Worm (Caenorhabditis elegans) whole organism, early embryonic: Measurements from ENCODE around the gene C05D11.8.

Experiments
- B0310.2 ChIP-seq: sonication (generic microtip); optimal IDR thresholded peaks from 2 replicates; lab custom pipeline; 2016; ENCODE audit warnings: mild to moderate bottlenecking, missing genetic modification characterization, missing compliant biosample characterization
- F13C5.2 ChIP-seq: sonication (generic microtip); optimal IDR thresholded peaks from 2 replicates; lab custom pipeline; 2017; ENCODE audit warnings: mild to moderate bottlenecking, missing genetic modification characterization, inconsistent platforms, missing compliant biosample characterization
- aly-1 ChIP-seq: sonication (generic microtip); optimal IDR thresholded peaks from 2 replicates; lab custom pipeline; 2016; ENCODE audit warnings: missing genetic modification characterization, missing compliant biosample characterization
- ama-1 ChIP-seq: fragments of 150-350 bp; optimal IDR thresholded peaks from 2 replicates; lab custom pipeline; 2014
- ceh-13 ChIP-seq: fragments of 200-800 bp; sonication (Bioruptor generic); optimal IDR thresholded peaks from 2 replicates; lab custom pipeline; 2018; ENCODE audit warnings: mild to moderate bottlenecking, missing genetic modification characterization, missing compliant biosample characterization
- ceh-36 ChIP-seq: sonication (generic microtip); optimal IDR thresholded peaks from 2 replicates; lab custom pipeline; 2016; ENCODE audit warnings: missing genetic modification characterization, inconsistent platforms, missing compliant biosample characterization
- ets-7 ChIP-seq: sonication (generic microtip); optimal IDR thresholded peaks from 2 replicates; lab custom pipeline; 2016; ENCODE audit warnings: missing genotype, missing genetic modification characterization, missing compliant biosample characterization
- flt-1 ChIP-seq: fragments of 200-800 bp; sonication (Bioruptor generic); IDR thresholded peaks from 2 replicates; pipeline ENCODE4 v1.3.6; 2022; ENCODE audit warnings: missing genetic modification characterization, missing compliant biosample characterization
- hmbx-1 ChIP-seq: sonication (generic microtip); optimal IDR thresholded peaks from 2 replicates; lab custom pipeline; 2016; ENCODE audit warnings: mild to moderate bottlenecking, missing genetic modification characterization, missing compliant biosample characterization
- hmg-4 ChIP-seq: fragments of 200-800 bp; sonication (Bioruptor generic); optimal IDR thresholded peaks from 2 replicates; lab custom pipeline; 2018; ENCODE audit warnings: mild to moderate bottlenecking, missing genetic modification characterization, missing compliant biosample characterization
- hnd-1 ChIP-seq: sonication (generic microtip); optimal IDR thresholded peaks from 2 replicates; lab custom pipeline; 2016; ENCODE audit warnings: missing genetic modification characterization, missing compliant biosample characterization
- pes-1 ChIP-seq: fragments of 200-800 bp; sonication (Bioruptor generic); IDR thresholded peaks from 2 replicates; pipeline ENCODE4 v1.3.6; 2022; ENCODE audit warnings: missing genetic modification reagents, missing genetic modification characterization, missing compliant biosample characterization
- scrt-1 ChIP-seq: fragments of 200-800 bp; sonication (Bioruptor generic); IDR thresholded peaks from 2 replicates; pipeline ENCODE4 v1.3.6; 2022; ENCODE audit warnings: missing genetic modification characterization, missing compliant biosample characterization
- sea-1 ChIP-seq: fragments of 200-800 bp; sonication (Bioruptor generic); conservative IDR thresholded peaks from 2 replicates; pipeline ENCODE4 v1.3.6; 2022; ENCODE audit warnings: missing genetic modification characterization, missing compliant biosample characterization
- tbx-11 ChIP-seq: fragments of 200-800 bp; sonication (Bioruptor generic); IDR thresholded peaks from 2 replicates; pipeline ENCODE4 v1.3.6; 2022; ENCODE audit warnings: missing genetic modification characterization, missing compliant biosample characterization
- tbx-37 ChIP-seq: fragments of 200-800 bp; sonication (Bioruptor generic); conservative IDR thresholded peaks from 2 replicates; pipeline ENCODE4 v1.3.6; 2022; ENCODE audit warnings: missing genetic modification reagents, missing genetic modification characterization, missing compliant biosample characterization
- tra-4 ChIP-seq: sonication (generic microtip); optimal IDR thresholded peaks from 2 replicates; lab custom pipeline; 2017; ENCODE audit warnings: missing genetic modification characterization, missing compliant biosample characterization

The C05D11.8 gene

DNA sequence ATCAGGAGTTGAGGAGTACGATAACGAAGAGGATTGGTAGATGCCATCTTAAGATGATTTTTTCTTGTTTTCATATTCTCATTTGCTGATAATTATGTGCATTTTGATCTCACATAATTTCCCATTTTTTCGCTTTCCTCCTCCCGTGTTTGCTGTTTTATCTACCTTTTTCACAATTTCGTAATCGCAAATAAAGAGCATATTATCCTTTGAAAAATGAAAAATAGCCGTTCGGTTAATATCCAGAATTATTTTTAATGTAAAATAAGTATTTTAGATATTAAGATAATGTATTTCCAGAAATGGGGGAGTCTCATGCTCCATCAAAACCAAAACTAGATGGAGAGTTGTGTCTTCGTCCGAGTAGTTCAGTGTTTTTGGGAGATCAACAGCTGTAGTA, 5.8 kb upstream of the C05D11.8 start, which contains the start of gene vps-16:
Gene vps-16 (plus strand): TSS at position 301 of the 400 bp plus-strand sequence.
- TF ChIP-seq pes-1: no peak
- TF ChIP-seq tbx-37 (GFP tag; lab: Robert Waterston, UW): no peak

ce11 chrIII:6431766-6432228, 4.7 kb upstream of the C05D11.8 start, which contains the start of the genes mrps-17 and txdc-9:
mrps-17 (minus strand) TSS chrIII:6431798.
txdc-9 (plus strand) TSS chrIII:6432178.
- TF ChIP-seq flt-1 (0 out of 2 replicates have a peak, but pooled peaks have one; percentile 38), F13C5.2 (tag; lab: Kevin White, UChicago) (peak; percentile 67), scrt-1 (GFP tag; lab: Robert Waterston, UW) (no peak), pes-1 (no peak)

- no peak for TF ChIP-seq tra-4 (tag; lab: Kevin White, UChicago)
- no peak for TF ChIP-seq F13C5.2 (tag; lab: Kevin White, UChicago)
- TF ChIP-seq pes-1: no peak
- no peak for TF ChIP-seq ceh-13
- no peak for TF ChIP-seq ceh-36 (tag; lab: Kevin White, UChicago)
- TF ChIP-seq flt-1: no peak
- no peak for TF ChIP-seq sea-1 (GFP tag; lab: Robert Waterston, UW)
- no peak for TF ChIP-seq scrt-1 (GFP tag; lab: Robert Waterston, UW)
- TF ChIP-seq aly-1 (tag; lab: Kevin White, UChicago): no peak
- TF ChIP-seq hmg-4 (GFP tag; lab: Kevin White, UChicago): no peak
- no peak for TF ChIP-seq ama-1 (lab: Kevin White, UChicago)
- TF ChIP-seq tbx-11 (GFP tag; lab: Robert Waterston, UW): no peak
- no peak for TF ChIP-seq hnd-1 (tag; lab: Kevin White, UChicago)
- TF ChIP-seq tbx-37 (GFP tag; lab: Robert Waterston, UW): no peak
- TF ChIP-seq ets-7 (tag; lab: Kevin White, UChicago): no peak
Observed at ce11 chrIII:6430834-6431233, 3.7 kb upstream of the C05D11.8 start, which contains the start of gene popl-1. popl-1 (minus strand) TSS chrIII:6430934.

- no peak for TF ChIP-seq aly-1 (tag; lab: Kevin White, UChicago)
- TF ChIP-seq ceh-36 (tag; lab: Kevin White, UChicago): no peak
- TF ChIP-seq flt-1: no peak
- no peak for TF ChIP-seq hnd-1 (tag; lab: Kevin White, UChicago)
- no peak for TF ChIP-seq hmbx-1 (tag; lab: Kevin White, UChicago)
- TF ChIP-seq scrt-1 (GFP tag; lab: Robert Waterston, UW): no peak
- TF ChIP-seq ets-7 (tag; lab: Kevin White, UChicago): no peak
- TF ChIP-seq tbx-37 (GFP tag; lab: Robert Waterston, UW): no peak
- no peak for TF ChIP-seq sea-1 (GFP tag; lab: Robert Waterston, UW)
Observed at ce11 chrIII:6422721-6423120, 4.4 kb downstream of the C05D11.8 start.

- TF ChIP-seq ama-1 (lab: Kevin White, UChicago) (no peak), aly-1 (tag; lab: Kevin White, UChicago) (no peak), tbx-37 (GFP tag; lab: Robert Waterston, UW) (no peak), ceh-13 (no peak), hmg-4 (GFP tag; lab: Kevin White, UChicago) (no peak), ceh-36 (tag; lab: Kevin White, UChicago) (no peak), pes-1 (no peak), hmbx-1 (tag; lab: Kevin White, UChicago) (no peak), tra-4 (tag; lab: Kevin White, UChicago) (no peak), F13C5.2 (tag; lab: Kevin White, UChicago) (no peak), sea-1 (GFP tag; lab: Robert Waterston, UW) (no peak), scrt-1 (GFP tag; lab: Robert Waterston, UW) (no peak), flt-1 (no peak), hnd-1 (tag; lab: Kevin White, UChicago) (no peak), ets-7 (tag; lab: Kevin White, UChicago) (no peak), tbx-11 (GFP tag; lab: Robert Waterston, UW) (no peak), B0310.2 (tag; lab: Kevin White, UChicago) (no peak)
Observed at ce11 chrIII:6421973-6422511, 5.1 kb downstream of the C05D11.8 start.

ce11 chrIII:6421473-6421872, 5.6 kb downstream of the C05D11.8 start:
- TF ChIP-seq tra-4 (tag; lab: Kevin White, UChicago): no peak
- TF ChIP-seq F13C5.2 (tag; lab: Kevin White, UChicago): no peak
- TF ChIP-seq B0310.2 (tag; lab: Kevin White, UChicago): no peak
- no peak for TF ChIP-seq hnd-1 (tag; lab: Kevin White, UChicago)

DNA sequence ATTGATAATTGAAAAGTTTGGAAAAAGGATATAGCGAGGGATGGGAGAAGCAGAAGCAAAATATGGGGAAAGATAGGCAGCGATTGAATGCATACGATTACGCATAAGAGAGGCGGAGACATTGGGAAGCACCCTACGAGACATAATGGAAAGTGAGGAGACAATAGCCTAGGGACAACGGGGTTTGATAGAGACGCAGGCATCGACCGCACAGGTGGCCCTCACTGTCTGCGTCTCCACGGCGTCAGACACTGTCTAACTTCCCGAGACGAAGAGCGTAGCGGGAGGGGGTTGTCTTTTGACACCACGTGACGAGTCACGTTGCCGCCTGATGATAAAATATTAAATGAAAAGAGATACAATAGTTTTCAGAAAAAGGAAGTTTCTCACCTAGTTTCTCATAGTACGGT, 6.1 kb downstream of the C05D11.8 start:
- no peak for TF ChIP-seq tbx-11 (GFP tag; lab: Robert Waterston, UW)
- no peak for TF ChIP-seq F13C5.2 (tag; lab: Kevin White, UChicago)
- TF ChIP-seq hnd-1 (tag; lab: Kevin White, UChicago): no peak
- TF ChIP-seq pes-1: no peak
- no peak for TF ChIP-seq ceh-13
- no peak for TF ChIP-seq ama-1 (lab: Kevin White, UChicago)

DNA sequence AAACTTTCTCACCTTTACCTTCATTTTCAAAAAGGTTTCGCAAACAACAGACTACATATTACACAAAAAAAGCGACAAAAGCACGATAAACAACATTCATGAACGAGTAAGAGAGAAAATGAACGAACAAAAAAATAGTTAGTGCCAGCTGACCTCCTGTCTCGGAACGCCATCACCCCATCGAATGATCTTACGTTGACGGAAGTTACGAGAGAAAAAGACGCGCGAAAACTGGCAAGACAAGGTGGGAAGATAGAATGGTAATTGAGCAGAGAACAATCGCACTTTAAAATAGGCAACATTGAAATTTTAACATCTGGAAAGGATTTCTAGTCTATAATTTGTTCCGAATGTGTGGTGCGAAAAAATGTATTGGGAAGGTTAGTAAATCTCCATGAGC, 6.9 kb downstream of the C05D11.8 start:
- TF ChIP-seq scrt-1 (GFP tag; lab: Robert Waterston, UW) (no peak), B0310.2 (tag; lab: Kevin White, UChicago) (no peak)
